Fruit fly (Drosophila melanogaster) whole organism, embryonic: Measurements from ENCODE around the gene CG17207.

Source experiments
- ATbp ChIP-seq: fragments of 200-800 bp; sonication (Bioruptor generic); optimal IDR thresholded peaks from 2 replicates; lab custom pipeline; 2017; ENCODE audit warnings: missing biosample characterization, mild to moderate bottlenecking, missing genetic modification characterization, missing genetic modification reagents
- Atf3 ChIP-seq: fragments of 200-800 bp; sonication (Bioruptor generic); optimal IDR thresholded peaks from 3 replicates; lab custom pipeline; 2016; ENCODE audit warnings: missing biosample characterization, missing genetic modification characterization
- B-H2 ChIP-seq: fragments of 200-800 bp; sonication (Bioruptor generic); optimal IDR thresholded peaks from 2 replicates; lab custom pipeline; 2018; ENCODE audit warnings: missing biosample characterization, mild to moderate bottlenecking, missing genetic modification characterization
- CG11695 ChIP-seq: fragments of 200-800 bp; sonication (Bioruptor generic); IDR thresholded peaks from 3 replicates; pipeline ENCODE4 v1.3.6; 2022; ENCODE audit warnings: missing biosample characterization, missing genetic modification characterization
- CG13287 ChIP-seq: fragments of 200-800 bp; sonication (Bioruptor generic); IDR thresholded peaks from 2 replicates; pipeline ENCODE4 v1.3.6; 2022; ENCODE audit warnings: missing biosample characterization, missing genetic modification characterization; ENCODE audit not compliant: partially characterized antibody
- CG1529 ChIP-seq: fragments of 200-800 bp; sonication (Bioruptor generic); optimal IDR thresholded peaks from 3 replicates; lab custom pipeline; 2018; ENCODE audit warnings: missing biosample characterization, missing genetic modification characterization
- CG16815 ChIP-seq: fragments of 200-800 bp; sonication (Bioruptor generic); optimal IDR thresholded peaks from 3 replicates; lab custom pipeline; 2017; ENCODE audit warnings: missing biosample characterization, mild to moderate bottlenecking, missing genetic modification characterization
- CG17912 ChIP-seq: fragments of 200-800 bp; sonication (Bioruptor generic); optimal IDR thresholded peaks from 2 replicates; lab custom pipeline; 2018; ENCODE audit warnings: missing biosample characterization, mild to moderate bottlenecking, missing genetic modification characterization
- CG30020 ChIP-seq: fragments of 200-800 bp; optimal IDR thresholded peaks from 2 replicates; lab custom pipeline; 2019; ENCODE audit warnings: missing biosample characterization, mild to moderate bottlenecking, missing genetic modification characterization, moderate library complexity
- CG4404 ChIP-seq: fragments of 200-800 bp; sonication (Bioruptor generic); IDR thresholded peaks from 2 replicates; pipeline ENCODE4 v1.3.6; 2022; ENCODE audit warnings: missing biosample characterization, missing genetic modification characterization
- CG5180 ChIP-seq: fragments of 200-800 bp; sonication (Bioruptor generic); optimal IDR thresholded peaks from 3 replicates; lab custom pipeline; 2017; ENCODE audit warnings: missing biosample characterization, missing genetic modification characterization, mild to moderate bottlenecking, moderate library complexity, missing genetic modification reagents
- CG6791 ChIP-seq: fragments of 200-800 bp; sonication (Bioruptor generic); IDR thresholded peaks from 3 replicates; pipeline ENCODE4 v1.3.6; 2022; ENCODE audit warnings: missing biosample characterization, missing genetic modification characterization; ENCODE audit not compliant: partially characterized antibody
- CHES-1-like ChIP-seq: fragments of 200-800 bp; sonication (Bioruptor generic); optimal IDR thresholded peaks from 2 replicates; lab custom pipeline; 2016; ENCODE audit warnings: missing biosample characterization, missing genetic modification characterization
- D ChIP-seq, 2 experiments: fragments of 200-800 bp in 1 of 2; fragments of >200 bp in 1 of 2; sonication (Bioruptor generic) in 1 of 2; optimal IDR thresholded peaks; 2 replicates in 1 of 2; 3 replicates in 1 of 2; lab custom pipeline; 2017; ENCODE audit warnings: mild to moderate bottlenecking in 1 of 2, missing biosample characterization in 1 of 2, missing genetic modification characterization in 1 of 2, missing genetic modification reagents in 1 of 2
- D19A ChIP-seq: fragments of 200-800 bp; optimal IDR thresholded peaks from 3 replicates; lab custom pipeline; 2019; ENCODE audit warnings: missing biosample characterization, mild to moderate bottlenecking, missing genetic modification characterization, moderate library complexity
- Dad ChIP-seq: fragments of 200-800 bp; sonication (Bioruptor generic); optimal IDR thresholded peaks from 3 replicates; lab custom pipeline; 2016; ENCODE audit warnings: missing biosample characterization, missing genetic modification characterization
- Doc3 ChIP-seq: fragments of 200-800 bp; sonication (Bioruptor generic); IDR thresholded peaks from 3 replicates; pipeline ENCODE4 v1.3.6; 2022; ENCODE audit warnings: missing biosample characterization, missing genetic modification characterization; ENCODE audit not compliant: partially characterized antibody
- HHEX ChIP-seq: fragments of 200-800 bp; sonication (Bioruptor generic); optimal IDR thresholded peaks from 3 replicates; lab custom pipeline; 2017; ENCODE audit warnings: missing biosample characterization, mild to moderate bottlenecking, missing genetic modification characterization, missing genetic modification reagents
- Lhr ChIP-seq: fragments of 200-800 bp; sonication (Bioruptor generic); optimal IDR thresholded peaks from 3 replicates; lab custom pipeline; 2017; ENCODE audit warnings: mild to moderate bottlenecking, missing biosample characterization, missing genetic modification reagents, missing genetic modification characterization
- Lim3 ChIP-seq: fragments of 200-800 bp; sonication (Bioruptor generic); IDR thresholded peaks from 2 replicates; pipeline ENCODE4 v1.3.6; 2022; ENCODE audit warnings: missing biosample characterization, missing genetic modification characterization
- Neu2 ChIP-seq: fragments of 200-800 bp; sonication (Bioruptor generic); optimal IDR thresholded peaks from 3 replicates; lab custom pipeline; 2016; ENCODE audit warnings: missing biosample characterization, missing genetic modification characterization, borderline replicate concordance
- Oli ChIP-seq: fragments of 200-800 bp; sonication (Bioruptor generic); optimal IDR thresholded peaks from 2 replicates; lab custom pipeline; 2018; ENCODE audit warnings: missing biosample characterization, mild to moderate bottlenecking, missing genetic modification characterization, moderate library complexity
- Pdp1 ChIP-seq, 2 experiments: fragments of 200-800 bp; sonication (Bioruptor generic); optimal IDR thresholded peaks; 3 replicates each; lab custom pipeline; 2016; ENCODE audit warnings: missing biosample characterization in 2 of 2, missing genetic modification characterization in 2 of 2, mild to moderate bottlenecking in 1 of 2, moderate library complexity in 1 of 2
- Stat92E ChIP-seq, 3 experiments: fragments of >200 bp in 2 of 3; fragments of 200-800 bp in 1 of 3; sonication (Bioruptor generic) in 1 of 3; optimal IDR thresholded peaks; 2 replicates each; lab custom pipeline; 2017 to 2019; ENCODE audit warnings: missing biosample characterization in 3 of 3, missing genetic modification characterization in 3 of 3, mild to moderate bottlenecking in 1 of 3, moderate library complexity in 1 of 3
- Taf1 ChIP-seq: fragments of 200-800 bp; sonication (Bioruptor generic); IDR thresholded peaks from 2 replicates; pipeline ENCODE4 v1.3.6; 2022; ENCODE audit warnings: missing biosample characterization, missing genetic modification characterization
- Tbp ChIP-seq: fragments of >200 bp; optimal IDR thresholded peaks from 2 replicates; lab custom pipeline; 2018; ENCODE audit warnings: missing biosample characterization, missing genetic modification characterization
- ab ChIP-seq: fragments of 200-800 bp; sonication (Bioruptor generic); optimal IDR thresholded peaks from 2 replicates; lab custom pipeline; 2016; ENCODE audit warnings: missing biosample characterization, missing genetic modification characterization
- ash1 ChIP-seq: fragments of 200-800 bp; sonication (Bioruptor generic); optimal IDR thresholded peaks from 2 replicates; lab custom pipeline; 2018; ENCODE audit warnings: missing biosample characterization, mild to moderate bottlenecking, missing genetic modification characterization
- danr ChIP-seq: fragments of 200-800 bp; sonication (Bioruptor generic); IDR thresholded peaks from 2 replicates; pipeline ENCODE4 v1.3.6; 2022; ENCODE audit warnings: missing biosample characterization, missing genetic modification characterization
- dmrt11E ChIP-seq: fragments of 200-800 bp; sonication (Bioruptor generic); optimal IDR thresholded peaks from 3 replicates; lab custom pipeline; 2018; ENCODE audit warnings: missing biosample characterization, mild to moderate bottlenecking, missing genetic modification characterization, moderate library complexity
- dysf ChIP-seq: fragments of 200-800 bp; sonication (Bioruptor generic); IDR thresholded peaks from 3 replicates; pipeline ENCODE4 v1.3.6; 2022; ENCODE audit warnings: missing biosample characterization, missing genetic modification characterization
- gcm2 ChIP-seq: fragments of 200-800 bp; sonication (Bioruptor generic); optimal IDR thresholded peaks from 2 replicates; lab custom pipeline; 2016; ENCODE audit warnings: missing biosample characterization, missing genetic modification characterization
- gro ChIP-seq: fragments of 200-800 bp; sonication (Bioruptor generic); optimal IDR thresholded peaks from 2 replicates; lab custom pipeline; 2016; ENCODE audit warnings: missing biosample characterization, missing genetic modification characterization
- hth ChIP-seq: fragments of >200 bp; optimal IDR thresholded peaks from 2 replicates; lab custom pipeline; 2017; ENCODE audit warnings: inconsistent platforms
- insv ChIP-seq, 2 experiments: fragments of 200-800 bp; sonication (Bioruptor generic); optimal IDR thresholded peaks; 3 replicates each; lab custom pipeline; 2016 to 2018; ENCODE audit warnings: missing biosample characterization in 2 of 2, missing genetic modification characterization in 2 of 2
- jigr1 ChIP-seq: fragments of 200-800 bp; sonication (Bioruptor generic); IDR thresholded peaks from 3 replicates; pipeline ENCODE4 v1.3.6; 2022; ENCODE audit warnings: missing biosample characterization, missing genetic modification characterization
- mirr ChIP-seq: fragments of 200-800 bp; sonication (Bioruptor generic); optimal IDR thresholded peaks from 3 replicates; lab custom pipeline; 2018; ENCODE audit warnings: missing biosample characterization, mild to moderate bottlenecking, missing genetic modification characterization
- nau ChIP-seq: fragments of 200-800 bp; sonication (Bioruptor generic); optimal IDR thresholded peaks from 3 replicates; lab custom pipeline; 2017; ENCODE audit warnings: missing biosample characterization, mild to moderate bottlenecking, missing genetic modification characterization, missing genetic modification reagents
- odd ChIP-seq: fragments of 200-800 bp; sonication (Bioruptor generic); optimal IDR thresholded peaks from 2 replicates; lab custom pipeline; 2017; ENCODE audit warnings: missing biosample characterization, mild to moderate bottlenecking, missing genetic modification characterization
- onecut ChIP-seq: fragments of 200-800 bp; sonication (Bioruptor generic); IDR thresholded peaks from 2 replicates; pipeline ENCODE4 v1.3.6; 2022; ENCODE audit warnings: missing biosample characterization, missing genetic modification characterization
- repo ChIP-seq: fragments of 200-800 bp; sonication (Bioruptor generic); optimal IDR thresholded peaks from 2 replicates; lab custom pipeline; 2016; ENCODE audit warnings: missing biosample characterization, missing genetic modification characterization
- salm ChIP-seq: fragments of 200-800 bp; sonication (Bioruptor generic); optimal IDR thresholded peaks from 2 replicates; lab custom pipeline; 2018; ENCODE audit warnings: missing biosample characterization, mild to moderate bottlenecking, missing genetic modification characterization
- sc ChIP-seq, 3 experiments: fragments of >200 bp in 2 of 3; fragments of 200-800 bp in 1 of 3; sonication (Bioruptor generic) in 1 of 3; optimal IDR thresholded peaks; 2 replicates in 2 of 3; 3 replicates in 1 of 3; lab custom pipeline; 2017; ENCODE audit warnings: mild to moderate bottlenecking in 1 of 3, missing biosample characterization in 1 of 3, missing genetic modification characterization in 1 of 3, missing genetic modification reagents in 1 of 3
- sd ChIP-seq: fragments of 200-800 bp; sonication (Bioruptor generic); optimal IDR thresholded peaks from 3 replicates; lab custom pipeline; 2018; ENCODE audit warnings: missing biosample characterization, mild to moderate bottlenecking, missing genetic modification characterization, moderate library complexity
- slou ChIP-seq: fragments of 200-800 bp; sonication (Bioruptor generic); optimal IDR thresholded peaks from 3 replicates; lab custom pipeline; 2016; ENCODE audit warnings: missing biosample characterization, missing genetic modification characterization
- sug ChIP-seq: fragments of 200-800 bp; optimal IDR thresholded peaks from 2 replicates; lab custom pipeline; 2019; ENCODE audit warnings: missing biosample characterization, mild to moderate bottlenecking, missing genetic modification characterization, moderate library complexity
- toy ChIP-seq: fragments of 200-800 bp; sonication (Bioruptor generic); IDR thresholded peaks from 2 replicates; pipeline ENCODE4 v1.3.6; 2022; ENCODE audit warnings: missing biosample characterization, missing genetic modification characterization
- unc-4 ChIP-seq: fragments of 200-800 bp; sonication (Bioruptor generic); IDR thresholded peaks from 2 replicates; pipeline ENCODE4 v1.3.6; 2022; ENCODE audit warnings: missing biosample characterization, missing genetic modification characterization; ENCODE audit not compliant: partially characterized antibody
- zfh1 ChIP-seq: fragments of 200-800 bp; sonication (Bioruptor generic); IDR thresholded peaks from 3 replicates; pipeline ENCODE4 v1.3.6; 2022; ENCODE audit warnings: missing biosample characterization, missing genetic modification characterization

CG17207 gene

DNA sequence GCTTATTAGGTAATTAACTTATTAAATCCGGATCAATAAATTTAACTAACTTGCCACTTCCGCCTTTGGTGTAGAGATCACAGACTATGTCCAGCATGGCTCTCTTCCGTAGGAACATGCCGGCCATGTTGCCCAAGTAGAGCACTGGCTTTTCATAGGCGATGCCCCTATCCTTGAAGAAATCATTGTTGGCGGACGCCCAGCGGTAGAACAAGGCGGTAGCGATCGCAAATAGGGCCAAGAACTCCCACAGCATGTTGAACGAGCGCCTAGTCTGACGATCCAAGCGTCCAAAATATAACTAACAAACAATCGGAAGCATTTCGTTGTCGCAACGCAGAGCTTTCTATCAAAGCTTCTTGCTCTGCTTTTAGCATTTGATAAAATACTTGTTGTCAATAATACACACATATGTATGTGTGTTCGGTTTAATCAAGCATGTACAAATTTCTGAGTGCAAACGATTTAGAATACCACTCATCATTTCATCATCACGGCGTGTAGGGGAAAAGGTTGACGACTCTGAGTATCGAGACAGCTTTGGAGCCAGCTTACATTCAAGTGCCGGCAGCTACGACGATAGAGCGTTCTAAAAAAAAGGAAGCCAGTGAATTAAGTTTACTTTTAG, 40.2 kb downstream of the CG17207 start, which contains the start of gene Cyp9f3 (continued):
- TF ChIP-seq toy = no peak
- TF ChIP-seq nau (GFP tag; lab: Kevin White, UChicago) = no peak
- no peak for TF ChIP-seq CG16815 (GFP tag; lab: Kevin White, UChicago)
- TF ChIP-seq CG17912 (GFP tag; lab: Kevin White, UChicago) = no peak
- TF ChIP-seq salm (tag; lab: Kevin White, UChicago) = no peak
- TF ChIP-seq CG6791 (GFP tag; lab: Robert Waterston, UW) = no peak
- TF ChIP-seq CG1529 (GFP tag; lab: Kevin White, UChicago) = no peak
- no peak for TF ChIP-seq HHEX (GFP tag; lab: Kevin White, UChicago)
- TF ChIP-seq unc-4 (GFP tag; lab: Robert Waterston, UW) = no peak
- peak in 1 of 2 experiments; percentile 17 for TF ChIP-seq Pdp1 (GFP tag; optimal IDR thresholded peaks at IDR 0.05; lab: Kevin White, UChicago)
- TF ChIP-seq sc (optimal IDR thresholded peaks at IDR 0.05; lab: Kevin White, UChicago) = no peak
- no peak for TF ChIP-seq sc (GFP tag; optimal IDR thresholded peaks at IDR 0.05; lab: Kevin White, UChicago)
- TF ChIP-seq insv (GFP tag; optimal IDR thresholded peaks at IDR 0.05; lab: Kevin White, UChicago) = no peak
- no peak for TF ChIP-seq Atf3 (GFP tag; lab: Kevin White, UChicago)
- TF ChIP-seq danr (GFP tag; lab: Robert Waterston, UW) = no peak
- no peak for TF ChIP-seq Oli (tag; lab: Kevin White, UChicago)
- no peak for TF ChIP-seq CG4404 (GFP tag; lab: Robert Waterston, UW)
- 0 out of 3 replicates have a peak, but pooled peaks have one; percentile 22 for TF ChIP-seq dysf (GFP tag; lab: Robert Waterston, UW)
- no peak for TF ChIP-seq zfh1 (GFP tag; lab: Robert Waterston, UW)
- TF ChIP-seq Doc3 = no peak
- no peak for TF ChIP-seq ATbp (GFP tag; lab: Kevin White, UChicago)
- no peak for TF ChIP-seq sd (tag; lab: Kevin White, UChicago)
- TF ChIP-seq onecut = no peak
- TF ChIP-seq ash1 = no peak
- peak; percentile 2 for TF ChIP-seq sug (tag; lab: Kevin White, UChicago)
- no peak for TF ChIP-seq ab (GFP tag; lab: Kevin White, UChicago)
- TF ChIP-seq CHES-1-like = no peak
- TF ChIP-seq CG13287 (GFP tag; lab: Robert Waterston, UW) = peak; percentile 25; the same call in 1 of the 2 replicates
- TF ChIP-seq Taf1 (GFP tag; lab: Robert Waterston, UW) = no peak
- no peak for TF ChIP-seq slou (GFP tag; lab: Kevin White, UChicago)
- no peak for TF ChIP-seq B-H2
- no peak for TF ChIP-seq hth
- no peak for TF ChIP-seq D (optimal IDR thresholded peaks at IDR 0.05; lab: Kevin White, UChicago)
- TF ChIP-seq D (GFP tag; optimal IDR thresholded peaks at IDR 0.05; lab: Kevin White, UChicago) = no peak
- no peak for TF ChIP-seq Stat92E (GFP tag; optimal IDR thresholded peaks at IDR 0.05; lab: Kevin White, UChicago)
- TF ChIP-seq Tbp (GFP tag; lab: Kevin White, UChicago) = no peak
- TF ChIP-seq Neu2 (GFP tag; lab: Kevin White, UChicago) = no peak
- TF ChIP-seq CG5180 (GFP tag; lab: Kevin White, UChicago) = no peak
- peak; percentile 69 for TF ChIP-seq mirr (GFP tag; lab: Kevin White, UChicago)
- TF ChIP-seq gro (GFP tag; lab: Kevin White, UChicago) = peak; percentile 14
- TF ChIP-seq dmrt11E = no peak
- TF ChIP-seq Lim3 = no peak
- TF ChIP-seq Lhr (GFP tag; lab: Kevin White, UChicago) = no peak
- TF ChIP-seq CG30020 (tag; lab: Kevin White, UChicago) = no peak
- no peak for TF ChIP-seq Dad (GFP tag; lab: Kevin White, UChicago)
- TF ChIP-seq CG11695 (GFP tag; lab: Robert Waterston, UW) = no peak
- no peak for TF ChIP-seq D19A (tag; lab: Kevin White, UChicago)
- TF ChIP-seq gcm2 (GFP tag; lab: Kevin White, UChicago) = no peak
- TF ChIP-seq odd (GFP tag; lab: Kevin White, UChicago) = no peak
- TF ChIP-seq repo (GFP tag; lab: Kevin White, UChicago) = no peak
- no peak for TF ChIP-seq jigr1 (GFP tag; lab: Robert Waterston, UW)
